Worm (Caenorhabditis elegans) whole organism, L4 larva: ENCODE measurements around the gene cest-5.2.

Source experiments
- F10B5.3 ChIP-seq: sonication (generic microtip); optimal IDR thresholded peaks from 2 replicates; lab custom pipeline; 2016; ENCODE audit warnings: mild to moderate bottlenecking, missing genetic modification characterization, missing compliant biosample characterization
- F26F4.8 ChIP-seq: fragments of 200-800 bp; sonication (Bioruptor generic); conservative IDR thresholded peaks from 2 replicates; pipeline ENCODE4 v1.3.6; 2022; ENCODE audit warnings: missing genetic modification characterization, missing compliant biosample characterization
- F37D6.2 ChIP-seq: sonication (generic microtip); optimal IDR thresholded peaks from 2 replicates; lab custom pipeline; 2016; ENCODE audit warnings: mild to moderate bottlenecking, missing genetic modification characterization, missing compliant biosample characterization
- F49E8.2 ChIP-seq: sonication (generic microtip); optimal IDR thresholded peaks from 2 replicates; lab custom pipeline; 2016; ENCODE audit warnings: missing compliant biosample characterization, mild to moderate bottlenecking, missing genetic modification characterization, borderline replicate concordance
- Y5F2A.4 ChIP-seq: fragments of 200-800 bp; sonication (Bioruptor generic); optimal IDR thresholded peaks from 2 replicates; lab custom pipeline; 2018; ENCODE audit warnings: mild to moderate bottlenecking, missing genetic modification characterization, missing compliant biosample characterization
- Y75B8A.6 ChIP-seq: fragments of 200-800 bp; sonication (Bioruptor generic); IDR thresholded peaks from 2 replicates; pipeline ENCODE4 v1.3.6; 2022; ENCODE audit warnings: missing genetic modification reagents, missing genetic modification characterization, missing compliant biosample characterization
- ZK546.5 ChIP-seq, 2 experiments: sonication (generic microtip); optimal IDR thresholded peaks; 2 replicates each; lab custom pipeline; 2017; ENCODE audit warnings: missing biosample characterization in 2 of 2, missing genetic modification characterization in 2 of 2
- aha-1 ChIP-seq: fragments of 150-350 bp; peaks from one replicate; lab custom pipeline; 2014; ENCODE audit warnings: missing biosample characterization, missing genetic modification characterization
- aly-2 ChIP-seq: sonication (generic microtip); optimal IDR thresholded peaks from 2 replicates; lab custom pipeline; 2018; ENCODE audit warnings: missing biosample characterization, missing genetic modification characterization
- attf-4 ChIP-seq: sonication (generic microtip); optimal IDR thresholded peaks from 3 replicates; lab custom pipeline; 2017; ENCODE audit warnings: missing biosample characterization, missing genetic modification characterization
- ces-1 ChIP-seq: fragments of 150-350 bp; sonication (generic microtip); optimal IDR thresholded peaks from 4 replicates; lab custom pipeline; 2014; ENCODE audit warnings: missing biosample characterization, missing genetic modification reagents, missing genetic modification characterization
- ctbp-1 ChIP-seq: fragments of 200-800 bp; sonication (Bioruptor generic); IDR thresholded peaks from 2 replicates; pipeline ENCODE4 v1.3.6; 2022; ENCODE audit warnings: missing genetic modification reagents, missing genetic modification characterization, missing compliant biosample characterization
- daf-16 ChIP-seq, 3 experiments: sonication (generic microtip); optimal IDR thresholded peaks; 2 replicates each; lab custom pipeline; 2016 to 2017; ENCODE audit warnings: missing genetic modification characterization in 3 of 3, missing genetic modification reagents in 3 of 3, mild to moderate bottlenecking in 2 of 3, missing compliant biosample characterization in 2 of 3, missing biosample characterization in 1 of 3, moderate library complexity in 1 of 3
- daf-8 ChIP-seq: fragments of 200-800 bp; sonication (Bioruptor generic); IDR thresholded peaks from 2 replicates; pipeline ENCODE4 v1.3.6; 2022; ENCODE audit warnings: missing genetic modification characterization, missing compliant biosample characterization
- dve-1 ChIP-seq: sonication (generic microtip); optimal IDR thresholded peaks from 2 replicates; lab custom pipeline; 2017; ENCODE audit warnings: antibody characterized with exemption, mild to moderate bottlenecking, missing genetic modification characterization, missing compliant biosample characterization; ENCODE audit not compliant: insufficient read depth
- fkh-10 ChIP-seq: fragments of 150-350 bp; optimal IDR thresholded peaks from 2 replicates; lab custom pipeline; 2014; ENCODE audit warnings: missing biosample characterization, missing genetic modification reagents, missing genetic modification characterization
- fos-1 ChIP-seq: fragments of 150-350 bp; optimal IDR thresholded peaks from 2 replicates; lab custom pipeline; 2014; ENCODE audit warnings: missing biosample characterization, missing genetic modification characterization
- gei-8 ChIP-seq: fragments of 200-800 bp; sonication (Bioruptor generic); optimal IDR thresholded peaks from 2 replicates; lab custom pipeline; 2018; ENCODE audit warnings: mild to moderate bottlenecking, missing genetic modification characterization, missing compliant biosample characterization
- hlh-11 ChIP-seq: fragments of 200-800 bp; sonication (Bioruptor generic); optimal IDR thresholded peaks from 2 replicates; lab custom pipeline; 2018; ENCODE audit warnings: mild to moderate bottlenecking, missing genetic modification characterization, missing compliant biosample characterization
- hmg-1.1 ChIP-seq: fragments of 200-800 bp; sonication (Bioruptor generic); IDR thresholded peaks from 2 replicates; pipeline ENCODE4 v1.3.6; 2022; ENCODE audit warnings: missing genetic modification reagents, missing genetic modification characterization, missing compliant biosample characterization
- jun-1 ChIP-seq: fragments of 150-350 bp; optimal IDR thresholded peaks from 2 replicates; lab custom pipeline; 2014; ENCODE audit warnings: missing biosample characterization, missing genetic modification reagents, missing genetic modification characterization
- lin-1 ChIP-seq: fragments of 200-800 bp; sonication (Bioruptor generic); IDR thresholded peaks from 2 replicates; pipeline ENCODE4 v1.3.6; 2022; ENCODE audit warnings: missing genetic modification reagents, missing genetic modification characterization, missing compliant biosample characterization
- lin-15B ChIP-seq: fragments of 150-350 bp; sonication (generic microtip); optimal IDR thresholded peaks from 3 replicates; lab custom pipeline; 2014; ENCODE audit warnings: missing biosample characterization, missing genetic modification characterization
- lin-39 ChIP-seq: fragments of 150-350 bp; optimal IDR thresholded peaks from 2 replicates; lab custom pipeline; 2014; ENCODE audit warnings: missing biosample characterization, missing genetic modification reagents, missing genetic modification characterization
- lsy-2 ChIP-seq, 2 experiments: fragments of 150-350 bp in 1 of 2; sonication (generic microtip) in 1 of 2; optimal IDR thresholded peaks; 2 replicates each; lab custom pipeline; 2014 to 2017; ENCODE audit warnings: missing biosample characterization in 2 of 2, missing genetic modification characterization in 2 of 2
- madf-9 ChIP-seq: fragments of 200-800 bp; sonication (Bioruptor generic); conservative IDR thresholded peaks from 2 replicates; pipeline ENCODE4 v1.3.6; 2022; ENCODE audit warnings: missing genetic modification reagents, missing genetic modification characterization, missing compliant biosample characterization
- mdl-1 ChIP-seq, 2 experiments: fragments of 150-350 bp in 1 of 2; sonication (generic microtip) in 1 of 2; optimal IDR thresholded peaks; 2 replicates each; lab custom pipeline; 2014 to 2017; ENCODE audit warnings: missing biosample characterization in 2 of 2, missing genetic modification characterization in 2 of 2
- mes-2 ChIP-seq: sonication (generic microtip); optimal IDR thresholded peaks from 2 replicates; lab custom pipeline; 2016; ENCODE audit warnings: missing genotype, mild to moderate bottlenecking, missing genetic modification characterization, missing compliant biosample characterization; ENCODE audit not compliant: poor library complexity, severe bottlenecking
- mxl-2 ChIP-seq: fragments of 200-800 bp; sonication (Bioruptor generic); conservative IDR thresholded peaks from 2 replicates; pipeline ENCODE4 v1.3.6; 2022; ENCODE audit warnings: missing genetic modification reagents, missing genetic modification characterization, missing compliant biosample characterization
- nhr-10 ChIP-seq: fragments of 150-350 bp; optimal IDR thresholded peaks from 2 replicates; lab custom pipeline; 2014; ENCODE audit warnings: missing biosample characterization, missing genetic modification characterization
- nhr-11 ChIP-seq: fragments of 150-350 bp; optimal IDR thresholded peaks from 2 replicates; lab custom pipeline; 2014; ENCODE audit warnings: missing biosample characterization, missing genetic modification characterization
- nhr-237 ChIP-seq: sonication (generic microtip); optimal IDR thresholded peaks from 2 replicates; lab custom pipeline; 2017; ENCODE audit warnings: missing biosample characterization, missing genetic modification characterization
- nhr-25 ChIP-seq: sonication (generic microtip); optimal IDR thresholded peaks from 2 replicates; lab custom pipeline; 2017; ENCODE audit warnings: missing genetic modification characterization, mild to moderate bottlenecking, missing compliant biosample characterization, antibody characterized with exemption, moderate library complexity, borderline replicate concordance; ENCODE audit not compliant: insufficient read depth
- nhr-28 ChIP-seq: fragments of 150-350 bp; optimal IDR thresholded peaks from 2 replicates; lab custom pipeline; 2014; ENCODE audit warnings: missing biosample characterization, missing genetic modification characterization
- nhr-42 ChIP-seq: fragments of 200-800 bp; sonication (Bioruptor generic); IDR thresholded peaks from 2 replicates; pipeline ENCODE4 v1.3.6; 2022; ENCODE audit warnings: missing genetic modification characterization, missing compliant biosample characterization
- nhr-6 ChIP-seq: fragments of 150-350 bp; optimal IDR thresholded peaks from 2 replicates; lab custom pipeline; 2014; ENCODE audit warnings: missing biosample characterization, missing genetic modification characterization
- pha-4 ChIP-seq, 2 experiments: fragments of 150-350 bp in 1 of 2; fragments of 200-800 bp in 1 of 2; sonication (Bioruptor generic) in 1 of 2; IDR thresholded peaks in 1 of 2; optimal IDR thresholded peaks in 1 of 2; 2 replicates each; pipeline versions ENCODE4 v1.3.6 to Lab custom; 2014 to 2022; ENCODE audit warnings: missing genetic modification characterization in 2 of 2, missing genetic modification reagents in 2 of 2, missing biosample characterization in 1 of 2, missing compliant biosample characterization in 1 of 2
- pqm-1 ChIP-seq: sonication (generic microtip); optimal IDR thresholded peaks from 2 replicates; lab custom pipeline; 2017; ENCODE audit warnings: missing biosample characterization, missing genetic modification characterization
- rbr-2 ChIP-seq: sonication (generic microtip); optimal IDR thresholded peaks from 2 replicates; lab custom pipeline; 2016; ENCODE audit warnings: missing genotype, missing genetic modification characterization, missing compliant biosample characterization
- saeg-2 ChIP-seq: fragments of 200-800 bp; sonication (Bioruptor generic); IDR thresholded peaks from 2 replicates; pipeline ENCODE4 v1.3.6; 2022; ENCODE audit warnings: missing genetic modification reagents, missing genetic modification characterization, missing compliant biosample characterization
- snpc-1.2 ChIP-seq: fragments of 200-800 bp; sonication (Bioruptor generic); IDR thresholded peaks from 2 replicates; pipeline ENCODE4 v1.3.6; 2022; ENCODE audit warnings: missing genetic modification reagents, missing genetic modification characterization, missing compliant biosample characterization
- snpc-4 ChIP-seq: fragments of 150-350 bp; optimal IDR thresholded peaks from 2 replicates; lab custom pipeline; 2014; ENCODE audit warnings: missing biosample characterization, missing genetic modification characterization
- tag-97 ChIP-seq: fragments of 200-800 bp; sonication (Bioruptor generic); IDR thresholded peaks from 2 replicates; pipeline ENCODE4 v1.3.6; 2022; ENCODE audit warnings: missing genetic modification characterization, missing compliant biosample characterization
- unc-130 ChIP-seq: sonication (generic microtip); optimal IDR thresholded peaks from 2 replicates; lab custom pipeline; 2016; ENCODE audit warnings: missing genetic modification reagents, missing genetic modification characterization, missing compliant biosample characterization
- unc-39 ChIP-seq: sonication (generic microtip); optimal IDR thresholded peaks from 2 replicates; lab custom pipeline; 2017; ENCODE audit warnings: missing biosample characterization, missing genetic modification characterization
- unc-62 ChIP-seq, 3 experiments: fragments of 150-350 bp in 1 of 3; sonication (generic microtip); optimal IDR thresholded peaks in 2 of 3; peaks in 1 of 3; 1 replicate in 1 of 3; 2 replicates in 2 of 3; lab custom pipeline; 2014 to 2017; ENCODE audit warnings: missing biosample characterization in 3 of 3, missing genetic modification characterization in 3 of 3, missing genetic modification reagents in 3 of 3, missing genotype in 1 of 3
- zip-11 ChIP-seq: fragments of 200-800 bp; sonication (Bioruptor generic); IDR thresholded peaks from 2 replicates; pipeline ENCODE4 v1.3.6; 2022; ENCODE audit warnings: missing genetic modification characterization, missing compliant biosample characterization
- zip-2 ChIP-seq: fragments of 150-350 bp; optimal IDR thresholded peaks from 2 replicates; lab custom pipeline; 2014; ENCODE audit warnings: missing biosample characterization, missing genetic modification characterization
- ztf-11 ChIP-seq: fragments of 150-350 bp; optimal IDR thresholded peaks from 2 replicates; lab custom pipeline; 2014; ENCODE audit warnings: missing biosample characterization, missing genetic modification characterization

cest-5.2 gene

DNA sequence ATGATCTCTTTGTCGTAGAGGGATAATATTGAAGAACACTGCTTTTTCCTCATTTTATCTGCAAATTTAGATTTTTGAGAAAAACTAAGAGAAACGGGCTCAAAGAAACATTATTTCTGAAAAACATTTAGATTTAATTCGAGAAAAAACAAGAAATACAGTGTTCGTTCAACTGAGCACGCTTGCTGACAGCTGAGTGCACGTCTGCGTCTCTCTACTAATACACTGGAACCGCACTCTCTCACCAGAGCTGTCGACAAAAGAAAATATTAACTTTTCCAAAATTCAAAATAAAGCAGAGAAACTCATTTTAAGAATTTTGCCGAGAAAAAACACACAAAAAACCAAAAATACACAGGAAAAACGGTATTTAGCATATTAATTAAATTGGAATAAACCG is 14.4 kb downstream of the cest-5.2 start, which contains the start of gene drh-1 (continued):
- TF ChIP-seq fkh-10 = no peak
- TF ChIP-seq nhr-10 = no peak
- no peak for TF ChIP-seq F26F4.8 (GFP tag; lab: Robert Waterston, UW)
- TF ChIP-seq, all 104 proteins: peak for 7

DNA sequence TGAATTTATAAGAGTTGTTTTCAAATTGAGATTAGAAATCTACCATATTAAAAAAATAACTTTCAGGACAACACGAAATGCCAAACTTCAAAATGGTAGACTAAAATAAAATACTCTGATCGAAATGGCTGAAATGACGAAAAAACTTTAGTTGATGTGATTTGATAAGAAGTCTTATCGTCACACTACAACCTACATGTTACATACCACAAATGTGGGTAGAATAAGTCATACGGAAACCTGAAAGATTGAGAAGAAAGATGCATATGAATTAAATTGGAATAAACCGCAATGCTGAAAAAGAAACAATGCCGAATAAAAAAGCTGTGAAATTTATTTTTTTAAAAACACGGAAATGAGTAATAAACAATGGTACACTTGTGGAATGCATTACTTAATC is 20.7 kb downstream of the cest-5.2 start:
- TF ChIP-seq aha-1 (tag; lab: Kevin White, UChicago) (peak; percentile 77), lin-1 (no peak), ctbp-1 (GFP tag; lab: Robert Waterston, UW) (no peak), nhr-28 (tag; lab: Kevin White, UChicago) (peak; percentile 99), jun-1 (no peak), ces-1 (GFP tag; lab: Kevin White, UChicago) (no peak), snpc-1.2 (no peak), daf-16 (GFP tag; optimal IDR thresholded peaks at IDR 0.05; lab: Kevin White, UChicago) (no peak), daf-16 (tag; optimal IDR thresholded peaks at IDR 0.05; lab: Kevin White, UChicago) (peak; percentile 3), rbr-2 (tag; lab: Kevin White, UChicago) (no peak), mdl-1 (tag; optimal IDR thresholded peaks at IDR 0.05; lab: Kevin White, UChicago) (no peak), saeg-2 (GFP tag; lab: Robert Waterston, UW) (no peak), zip-11 (no peak), fos-1 (no peak), madf-9 (GFP tag; lab: Robert Waterston, UW) (no peak), gei-8 (no peak), tag-97 (GFP tag; lab: Robert Waterston, UW) (no peak), unc-62 (GFP tag; optimal IDR thresholded peaks at IDR 0.05 in 1 of 2; lab: Kevin White, UChicago) (peak in 1 of 2 experiments; percentile 50), unc-62 (tag; optimal IDR thresholded peaks at IDR 0.05; lab: Kevin White, UChicago) (no peak), hmg-1.1 (GFP tag; lab: Robert Waterston, UW) (no peak), pqm-1 (tag; lab: Kevin White, UChicago) (peak; percentile 18), mxl-2 (no peak), dve-1 (tag; lab: Kevin White, UChicago) (no peak), unc-39 (tag; lab: Kevin White, UChicago) (no peak), lsy-2 (tag; optimal IDR thresholded peaks at IDR 0.05; lab: Kevin White, UChicago) (no peak), F26F4.8 (GFP tag; lab: Robert Waterston, UW) (no peak), aly-2 (tag; lab: Kevin White, UChicago) (no peak), F49E8.2 (tag; lab: Kevin White, UChicago) (no peak), lin-15B (tag; lab: Kevin White, UChicago) (no peak), ztf-11 (tag; lab: Kevin White, UChicago) (no peak), F37D6.2 (tag; lab: Kevin White, UChicago) (no peak)

DNA sequence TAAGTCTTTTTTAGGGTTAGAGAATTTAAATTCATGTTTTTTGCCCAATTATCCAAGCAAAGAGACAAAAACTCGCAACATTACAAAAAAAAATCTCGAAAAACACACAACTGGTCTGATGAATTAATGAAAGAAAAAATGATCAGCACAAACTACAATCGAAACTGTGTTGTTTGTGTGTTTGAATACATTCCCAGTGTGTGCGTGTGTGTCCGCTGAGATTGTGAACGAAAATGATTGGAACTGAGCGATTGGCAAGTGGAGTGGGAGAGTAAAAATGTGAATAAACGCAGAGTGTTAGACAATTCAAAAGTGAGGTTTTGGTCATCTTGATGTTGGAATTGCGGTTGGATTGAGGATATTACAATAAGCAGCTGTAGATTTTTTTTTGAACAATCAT is 21.1 kb downstream of the cest-5.2 start:
- TF ChIP-seq snpc-4 (tag; lab: Kevin White, UChicago) (no peak), mes-2 (tag; lab: Kevin White, UChicago) (peak; percentile 60), nhr-6 (tag; lab: Kevin White, UChicago) (no peak), nhr-42 (GFP tag; lab: Robert Waterston, UW) (no peak), rbr-2 (tag; lab: Kevin White, UChicago) (no peak), Y75B8A.6 (GFP tag; lab: Robert Waterston, UW) (no peak), attf-4 (no peak), F10B5.3 (tag; lab: Kevin White, UChicago) (no peak), hlh-11 (peak; percentile 6), ZK546.5 (tag; optimal IDR thresholded peaks at IDR 0.05; lab: Kevin White, UChicago) (no peak), pha-4 (GFP tag; IDR thresholded peaks at IDR 0.05; lab: Robert Waterston, UW) (no peak), pha-4 (tag; optimal IDR thresholded peaks at IDR 0.05; lab: Kevin White, UChicago) (no peak), unc-130 (GFP tag; lab: Kevin White, UChicago) (no peak), nhr-237 (no peak), nhr-11 (tag; lab: Kevin White, UChicago) (no peak), zip-2 (tag; lab: Kevin White, UChicago) (no peak), F49E8.2 (tag; lab: Kevin White, UChicago) (no peak), daf-8 (GFP tag; lab: Robert Waterston, UW) (no peak), aly-2 (tag; lab: Kevin White, UChicago) (no peak), Y5F2A.4 (no peak), nhr-25 (tag; lab: Kevin White, UChicago) (no peak), lin-39 (no peak), nhr-28 (tag; lab: Kevin White, UChicago) (peak; percentile 99)
